Worm (Caenorhabditis elegans) whole organism, late embryonic: ENCODE measurements around the gene W04B5.5.
"Not testable (repeated sequence)": the region's sequence is repeated elsewhere in the genome, so short reads cannot be mapped to it uniquely, and the experiment has no call there.

Experiments
- K02D7.2 ChIP-seq: sonication (generic microtip); optimal IDR thresholded peaks from 2 replicates; lab custom pipeline; 2017; ENCODE audit warnings: mild to moderate bottlenecking, missing genetic modification characterization, missing compliant biosample characterization
- K09A11.1 ChIP-seq: sonication (generic microtip); optimal IDR thresholded peaks from 2 replicates; lab custom pipeline; 2017; ENCODE audit warnings: antibody characterized with exemption, mild to moderate bottlenecking, missing genetic modification characterization, missing compliant biosample characterization; ENCODE audit not compliant: insufficient read depth
- Y22D7AL.16 ChIP-seq: sonication (generic microtip); optimal IDR thresholded peaks from 2 replicates; lab custom pipeline; 2016; ENCODE audit warnings: missing genetic modification characterization, missing compliant biosample characterization
- ceh-14 ChIP-seq: sonication (generic microtip); optimal IDR thresholded peaks from 2 replicates; lab custom pipeline; 2016; ENCODE audit warnings: missing genotype, missing genetic modification characterization, missing compliant biosample characterization
- ceh-18 ChIP-seq: sonication (generic microtip); optimal IDR thresholded peaks from 2 replicates; lab custom pipeline; 2016; ENCODE audit warnings: missing genetic modification characterization, missing compliant biosample characterization
- ceh-19 ChIP-seq: fragments of 200-800 bp; sonication (Bioruptor generic); optimal IDR thresholded peaks from 2 replicates; lab custom pipeline; 2018; ENCODE audit warnings: mild to moderate bottlenecking, missing genetic modification characterization, missing compliant biosample characterization
- ceh-31 ChIP-seq: sonication (generic microtip); optimal IDR thresholded peaks from 2 replicates; lab custom pipeline; 2016; ENCODE audit warnings: missing genetic modification characterization, missing compliant biosample characterization
- ceh-34 ChIP-seq: sonication (generic microtip); optimal IDR thresholded peaks from 2 replicates; lab custom pipeline; 2016; ENCODE audit warnings: mild to moderate bottlenecking, missing genetic modification characterization, missing compliant biosample characterization
- ceh-45 ChIP-seq: fragments of 200-800 bp; sonication (Bioruptor generic); IDR thresholded peaks from 2 replicates; pipeline ENCODE4 v1.3.6; 2022; ENCODE audit warnings: missing genetic modification reagents, missing genetic modification characterization, missing compliant biosample characterization
- ceh-48 ChIP-seq: sonication (generic microtip); optimal IDR thresholded peaks from 2 replicates; lab custom pipeline; 2016; ENCODE audit warnings: missing genetic modification characterization, inconsistent platforms, missing compliant biosample characterization
- dve-1 ChIP-seq: sonication (generic microtip); optimal IDR thresholded peaks from 2 replicates; lab custom pipeline; 2017; ENCODE audit warnings: antibody characterized with exemption, mild to moderate bottlenecking, missing genetic modification characterization, missing compliant biosample characterization
- elt-2 ChIP-seq: sonication (generic microtip); optimal IDR thresholded peaks from 2 replicates; lab custom pipeline; 2016; ENCODE audit warnings: missing genetic modification reagents, missing genetic modification characterization, missing compliant biosample characterization
- fkh-10 ChIP-seq: fragments of 150-350 bp; optimal IDR thresholded peaks from 2 replicates; lab custom pipeline; 2014; ENCODE audit warnings: missing biosample characterization, missing genetic modification reagents, missing genetic modification characterization
- hlh-15 ChIP-seq: sonication (generic microtip); optimal IDR thresholded peaks from 2 replicates; lab custom pipeline; 2016; ENCODE audit warnings: missing genetic modification characterization, missing compliant biosample characterization
- mec-3 ChIP-seq: sonication (generic microtip); optimal IDR thresholded peaks from 2 replicates; lab custom pipeline; 2016; ENCODE audit warnings: borderline replicate concordance, missing genetic modification characterization, missing compliant biosample characterization
- nfya-1 ChIP-seq: sonication (generic microtip); optimal IDR thresholded peaks from 2 replicates; lab custom pipeline; 2017; ENCODE audit warnings: missing genetic modification characterization, mild to moderate bottlenecking, missing compliant biosample characterization, antibody characterized with exemption, moderate library complexity
- odd-2 ChIP-seq: sonication (generic microtip); optimal IDR thresholded peaks from 2 replicates; lab custom pipeline; 2017; ENCODE audit warnings: antibody characterized with exemption, mild to moderate bottlenecking, missing genetic modification characterization, missing compliant biosample characterization
- pag-3 ChIP-seq: sonication (generic microtip); optimal IDR thresholded peaks from 2 replicates; lab custom pipeline; 2016; ENCODE audit warnings: missing compliant biosample characterization, missing genetic modification characterization, borderline replicate concordance
- pat-9 ChIP-seq: fragments of 200-800 bp; sonication (Bioruptor generic); optimal IDR thresholded peaks from 2 replicates; lab custom pipeline; 2018; ENCODE audit warnings: mild to moderate bottlenecking, missing genetic modification characterization, moderate library complexity, missing compliant biosample characterization
- pha-4 ChIP-seq: fragments of 150-350 bp; optimal IDR thresholded peaks from 2 replicates; lab custom pipeline; 2018; ENCODE audit warnings: missing biosample characterization, missing genetic modification reagents, missing genetic modification characterization
- ref-2 ChIP-seq: sonication (generic microtip); optimal IDR thresholded peaks from 2 replicates; lab custom pipeline; 2016; ENCODE audit warnings: missing genetic modification characterization, missing compliant biosample characterization
- rnt-1 ChIP-seq: sonication (generic microtip); optimal IDR thresholded peaks from 2 replicates; lab custom pipeline; 2016; ENCODE audit warnings: missing genetic modification characterization, missing compliant biosample characterization
- tbx-2 ChIP-seq: sonication (generic microtip); optimal IDR thresholded peaks from 2 replicates; lab custom pipeline; 2016; ENCODE audit warnings: missing genetic modification characterization, missing compliant biosample characterization
- ttx-3 ChIP-seq: sonication (generic microtip); optimal IDR thresholded peaks from 2 replicates; lab custom pipeline; 2016; ENCODE audit warnings: missing genetic modification reagents, missing genetic modification characterization, missing compliant biosample characterization
- unc-42 ChIP-seq: sonication (generic microtip); optimal IDR thresholded peaks from 2 replicates; lab custom pipeline; 2016; ENCODE audit warnings: missing genotype, missing genetic modification characterization, missing compliant biosample characterization
- unc-55 ChIP-seq: sonication (generic microtip); optimal IDR thresholded peaks from 2 replicates; lab custom pipeline; 2017; ENCODE audit warnings: missing biosample characterization, missing genetic modification reagents, missing genetic modification characterization
- unc-86 ChIP-seq: sonication (generic microtip); optimal IDR thresholded peaks from 2 replicates; lab custom pipeline; 2016; ENCODE audit warnings: missing genetic modification characterization, missing compliant biosample characterization

Gene W04B5.5

ce11 chrIII:2438543-2438942 lies 20.5 kb upstream of the W04B5.5 start, which contains the start of gene E02H9.13:
TSS of gene E02H9.13 (minus strand) at chrIII:2438741.
- TF ChIP-seq ttx-3 (tag; lab: Kevin White, UChicago) (no peak), odd-2 (tag; lab: Kevin White, UChicago) (no peak), ceh-14 (tag; lab: Kevin White, UChicago) (no peak), unc-86 (tag; lab: Kevin White, UChicago) (no peak), hlh-15 (no peak), K02D7.2 (tag; lab: Kevin White, UChicago) (no peak), Y22D7AL.16 (tag; lab: Kevin White, UChicago) (no peak), ceh-48 (tag; lab: Kevin White, UChicago) (peak; percentile 89), K09A11.1 (tag; lab: Kevin White, UChicago) (no peak)
- TF ChIP-seq, all 69 proteins: peak for 1

- TF ChIP-seq pat-9 (tag; lab: Kevin White, UChicago); unc-55 (GFP tag; lab: Kevin White, UChicago); hlh-15: not testable (repeated sequence)
These were observed 17.8 kb upstream of the W04B5.5 start, which contains the start of gene E02H9.6 for ce11 chrIII:2435805-2436204. TSS of gene E02H9.6 (plus strand) at chrIII:2436105.

ce11 chrIII:2435373-2435772 lies 17.4 kb upstream of the W04B5.5 start, which contains the start of gene W04B5.6:
TSS of gene W04B5.6 (minus strand) at chrIII:2435473.
- not testable (repeated sequence) for TF ChIP-seq fkh-10; K09A11.1 (tag; lab: Kevin White, UChicago); unc-42 (tag; lab: Kevin White, UChicago)

ce11 chrIII:2432925-2433324 lies 14.9 kb upstream of the W04B5.5 start:
- no peak for TF ChIP-seq elt-2 (tag; lab: Kevin White, UChicago)

ce11 chrIII:2426122-2426521 lies 8.1 kb upstream of the W04B5.5 start, which contains the start of gene W04B5.8:
TSS of gene W04B5.8 (plus strand) at chrIII:2426316.
- TF ChIP-seq ceh-34 (tag; lab: Kevin White, UChicago) = no peak
- TF ChIP-seq nfya-1 (tag; lab: Kevin White, UChicago) = peak; percentile 40
- TF ChIP-seq odd-2 (tag; lab: Kevin White, UChicago) = no peak
- TF ChIP-seq unc-55 (GFP tag; lab: Kevin White, UChicago) = peak; percentile 52
- TF ChIP-seq ceh-31 (tag; lab: Kevin White, UChicago) = peak; percentile 50
- TF ChIP-seq dve-1 (tag; lab: Kevin White, UChicago) = no peak
- no peak for TF ChIP-seq ceh-18 (tag; lab: Kevin White, UChicago)
- TF ChIP-seq unc-42 (tag; lab: Kevin White, UChicago) = peak; percentile 11
- peak; percentile 76 for TF ChIP-seq ceh-48 (tag; lab: Kevin White, UChicago)
- peak; percentile 17 for TF ChIP-seq tbx-2 (tag; lab: Kevin White, UChicago)
- no peak for TF ChIP-seq pag-3 (tag; lab: Kevin White, UChicago)
- no peak for TF ChIP-seq rnt-1 (tag; lab: Kevin White, UChicago)
- no peak for TF ChIP-seq K09A11.1 (tag; lab: Kevin White, UChicago)
- TF ChIP-seq pha-4 = no peak
- no peak for TF ChIP-seq ceh-45 (GFP tag; lab: Robert Waterston, UW)
- TF ChIP-seq ceh-19 (GFP tag; lab: Kevin White, UChicago) = no peak
- no peak for TF ChIP-seq ref-2 (tag; lab: Kevin White, UChicago)

- TF ChIP-seq tbx-2 (tag; lab: Kevin White, UChicago) (no peak), ceh-31 (tag; lab: Kevin White, UChicago) (peak; percentile 7)
These were observed 6.8 kb upstream of the W04B5.5 start for ce11 chrIII:2424783-2425329.

- TF ChIP-seq nfya-1 (tag; lab: Kevin White, UChicago) (no peak), mec-3 (tag; lab: Kevin White, UChicago) (no peak), ceh-48 (tag; lab: Kevin White, UChicago) (peak; percentile 6)
These were observed 5.6 kb upstream of the W04B5.5 start for ce11 chrIII:2423638-2424037.
